Fruit fly (Drosophila melanogaster): ENCODE measurements around the gene Pdk1.

The Pdk1 gene

DNA sequence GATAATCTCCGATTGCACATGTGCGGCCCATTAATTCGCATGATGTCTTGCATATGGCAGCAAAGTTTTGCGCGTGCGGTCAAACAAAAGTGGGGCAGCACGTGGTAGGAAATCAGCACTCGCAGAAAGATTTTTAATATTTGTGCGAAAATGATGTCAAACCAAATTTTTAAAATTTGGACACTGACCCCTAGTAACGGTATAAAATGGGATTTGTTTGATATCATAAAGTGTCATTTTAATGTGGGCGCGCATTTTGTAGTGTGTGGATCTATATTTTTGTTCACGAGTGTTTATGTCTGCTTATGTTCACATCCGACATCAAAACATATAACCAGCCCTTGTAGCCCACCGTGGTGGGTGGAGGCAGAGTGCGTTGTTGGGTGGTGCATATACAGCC, 35.2 kb upstream of the Pdk1 start (continued):
- TF ChIP-seq amos (GFP tag; IDR thresholded peaks at IDR 0.05; ENCODE audit: partially characterized antibody) (no peak), Hmr (GFP tag; optimal IDR thresholded peaks at IDR 0.05) (no peak), trem (tag; optimal IDR thresholded peaks at IDR 0.05) (no peak), ind (GFP tag; optimal IDR thresholded peaks at IDR 0.05) (peak; percentile 55), rib (GFP tag; IDR thresholded peaks at IDR 0.05) (no peak; the same call in 1 of the 2 replicates), schlank (tag; optimal IDR thresholded peaks at IDR 0.05) (no peak), Taf1 (GFP tag; IDR thresholded peaks at IDR 0.05) (no peak; the same call in 1 of the 2 replicates), ase (GFP tag; IDR thresholded peaks at IDR 0.05) (no peak), insv (GFP tag; optimal IDR thresholded peaks at IDR 0.05) (no peak), Dip3 (GFP tag; optimal IDR thresholded peaks at IDR 0.05) (no peak), CG14050 (GFP tag; IDR thresholded peaks at IDR 0.05) (no peak), wdn (GFP tag; IDR thresholded peaks at IDR 0.05) (no peak), H2.0 (GFP tag; IDR thresholded peaks at IDR 0.05) (no peak), chm (GFP tag; IDR thresholded peaks at IDR 0.05) (no peak), Scr (GFP tag; IDR thresholded peaks at IDR 0.05; ENCODE audit: partially characterized antibody) (no peak), Dek (tag; optimal IDR thresholded peaks at IDR 0.05) (no peak), gcm2 (GFP tag; optimal IDR thresholded peaks at IDR 0.05) (no peak), HLH54F (GFP tag; optimal IDR thresholded peaks at IDR 0.05) (peak; percentile 43), pita (GFP tag; optimal IDR thresholded peaks at IDR 0.05) (no peak), Nf-YB (GFP tag; optimal IDR thresholded peaks at IDR 0.05) (no peak), grau (tag; optimal IDR thresholded peaks at IDR 0.05) (peak; percentile 39), cato (GFP tag; optimal IDR thresholded peaks at IDR 0.05; ENCODE audit: borderline replicate concordance) (no peak), Xrp1 (GFP tag; IDR thresholded peaks at IDR 0.05) (peak; percentile 61; the same call in 1 of the 2 replicates), CG12942 (GFP tag; optimal IDR thresholded peaks at IDR 0.05) (no peak), slbo (GFP tag; IDR thresholded peaks at IDR 0.05) (peak; percentile 63), toy (GFP tag; IDR thresholded peaks at IDR 0.05) (no peak), chinmo (GFP tag; IDR thresholded peaks at IDR 0.05; ENCODE audit: partially characterized antibody) (no peak), CG1603 (tag; optimal IDR thresholded peaks at IDR 0.05) (peak; percentile 1), fd64A (GFP tag; optimal IDR thresholded peaks at IDR 0.05) (no peak), CG17612 (GFP tag; IDR thresholded peaks at IDR 0.05) (no peak), jumu (GFP tag; optimal IDR thresholded peaks at IDR 0.05) (peak; percentile 32), ci (GFP tag; IDR thresholded peaks at IDR 0.05) (peak; percentile 69; the same call in 2 of the 3 replicates), Hand (GFP tag; optimal IDR thresholded peaks at IDR 0.05) (no peak), CG11560 (tag; IDR thresholded peaks at IDR 0.05) (no peak), CG18262 (tag; optimal IDR thresholded peaks at IDR 0.05) (peak; percentile 33), emc (GFP tag; optimal IDR thresholded peaks at IDR 0.05) (no peak), CG4328 (GFP tag; optimal IDR thresholded peaks at IDR 0.05) (no peak), tll (GFP tag; optimal IDR thresholded peaks at IDR 0.05) (no peak), CG10565 (GFP tag; optimal IDR thresholded peaks at IDR 0.05) (no peak), Lpt (GFP tag; optimal IDR thresholded peaks at IDR 0.05) (no peak), ranshi (GFP tag; IDR thresholded peaks at IDR 0.05) (no peak), Doc3 (GFP tag; IDR thresholded peaks at IDR 0.05; ENCODE audit: partially characterized antibody) (no peak), Xbp1 (GFP tag; optimal IDR thresholded peaks at IDR 0.05) (peak; percentile 14), tap (tag; optimal IDR thresholded peaks at IDR 0.05) (peak; percentile 8), gro (GFP tag; optimal IDR thresholded peaks at IDR 0.05) (no peak), org-1 (GFP tag; optimal IDR thresholded peaks at IDR 0.05) (no peak), CG11696 (GFP tag; IDR thresholded peaks at IDR 0.05) (peak; percentile 83), crp (GFP tag; optimal IDR thresholded peaks at IDR 0.05) (no peak), CG30403 (GFP tag; optimal IDR thresholded peaks at IDR 0.05) (no peak), Dref (GFP tag; IDR thresholded peaks at IDR 0.05) (no peak), danr (GFP tag; IDR thresholded peaks at IDR 0.05) (no peak), seq (GFP tag; IDR thresholded peaks at IDR 0.05) (0 out of 2 replicates have a peak, but pooled peaks have one; percentile 27)

All from whole organism, embryonic.